Worm (Caenorhabditis elegans) whole organism, L4 larva: ENCODE measurements around the gene F13H10.5.

Experiments used
- ceh-28 ChIP-seq: fragments of 150-350 bp; optimal IDR thresholded peaks from 2 replicates; lab custom pipeline; 2014; ENCODE audit warnings: missing biosample characterization, missing genetic modification reagents, missing genetic modification characterization
- daf-19 ChIP-seq: fragments of 200-800 bp; sonication (Bioruptor generic); conservative IDR thresholded peaks from 2 replicates; pipeline ENCODE4 v1.3.6; 2022; ENCODE audit warnings: missing genetic modification characterization, missing compliant biosample characterization
- dpl-1 ChIP-seq: fragments of 150-350 bp; optimal IDR thresholded peaks from 2 replicates; lab custom pipeline; 2014; ENCODE audit warnings: missing biosample characterization, missing genetic modification reagents, missing genetic modification characterization
- fkh-10 ChIP-seq: fragments of 150-350 bp; optimal IDR thresholded peaks from 2 replicates; lab custom pipeline; 2014; ENCODE audit warnings: missing biosample characterization, missing genetic modification reagents, missing genetic modification characterization
- lin-39 ChIP-seq: fragments of 150-350 bp; optimal IDR thresholded peaks from 2 replicates; lab custom pipeline; 2014; ENCODE audit warnings: missing biosample characterization, missing genetic modification reagents, missing genetic modification characterization
- skn-1 ChIP-seq: fragments of 150-350 bp; optimal IDR thresholded peaks from 2 replicates; lab custom pipeline; 2014; ENCODE audit warnings: missing biosample characterization, missing genetic modification characterization

ce11 chrIV:11025941-11026340, 35.1 kb downstream of the F13H10.5 start:
- no peak for TF ChIP-seq lin-39 (tag; lab: Kevin White, UChicago)
- TF ChIP-seq ceh-28, result no peak
- no peak for TF ChIP-seq skn-1 (tag; lab: Kevin White, UChicago)
- TF ChIP-seq daf-19, result peak; percentile 85
- no peak for TF ChIP-seq dpl-1
- no peak for TF ChIP-seq fkh-10 (GFP tag; lab: Kevin White, UChicago)
